Fruit fly (Drosophila melanogaster) whole organism, adult: ENCODE measurements around the gene CG13894.

Source experiments
- CG1620 ChIP-seq: fragments of 200-800 bp; sonication (Bioruptor generic); optimal IDR thresholded peaks from 2 replicates; lab custom pipeline; 2016; ENCODE audit warnings: missing biosample characterization, missing genetic modification characterization
- CG7101 ChIP-seq: fragments of 200-800 bp; sonication (Bioruptor generic); optimal IDR thresholded peaks from 2 replicates; lab custom pipeline; 2018; ENCODE audit warnings: missing biosample characterization, mild to moderate bottlenecking, missing genetic modification characterization, moderate library complexity
- Mnt ChIP-seq: fragments of 200-800 bp; sonication (Bioruptor generic); optimal IDR thresholded peaks from 2 replicates; lab custom pipeline; 2016; ENCODE audit warnings: missing biosample characterization, mild to moderate bottlenecking, missing genetic modification characterization
- bab1 ChIP-seq: fragments of 200-800 bp; sonication (Bioruptor generic); optimal IDR thresholded peaks from 3 replicates; lab custom pipeline; 2019; ENCODE audit warnings: missing biosample characterization, mild to moderate bottlenecking, missing genetic modification characterization, moderate library complexity
- ovo ChIP-seq: fragments of 200-800 bp; sonication (Bioruptor generic); optimal IDR thresholded peaks from 2 replicates; lab custom pipeline; 2016; ENCODE audit warnings: missing biosample characterization, missing genetic modification characterization
- tj ChIP-seq: fragments of 200-800 bp; sonication (Bioruptor generic); optimal IDR thresholded peaks from 3 replicates; lab custom pipeline; 2017; ENCODE audit warnings: missing biosample characterization, mild to moderate bottlenecking, missing genetic modification characterization, moderate library complexity

DNA sequence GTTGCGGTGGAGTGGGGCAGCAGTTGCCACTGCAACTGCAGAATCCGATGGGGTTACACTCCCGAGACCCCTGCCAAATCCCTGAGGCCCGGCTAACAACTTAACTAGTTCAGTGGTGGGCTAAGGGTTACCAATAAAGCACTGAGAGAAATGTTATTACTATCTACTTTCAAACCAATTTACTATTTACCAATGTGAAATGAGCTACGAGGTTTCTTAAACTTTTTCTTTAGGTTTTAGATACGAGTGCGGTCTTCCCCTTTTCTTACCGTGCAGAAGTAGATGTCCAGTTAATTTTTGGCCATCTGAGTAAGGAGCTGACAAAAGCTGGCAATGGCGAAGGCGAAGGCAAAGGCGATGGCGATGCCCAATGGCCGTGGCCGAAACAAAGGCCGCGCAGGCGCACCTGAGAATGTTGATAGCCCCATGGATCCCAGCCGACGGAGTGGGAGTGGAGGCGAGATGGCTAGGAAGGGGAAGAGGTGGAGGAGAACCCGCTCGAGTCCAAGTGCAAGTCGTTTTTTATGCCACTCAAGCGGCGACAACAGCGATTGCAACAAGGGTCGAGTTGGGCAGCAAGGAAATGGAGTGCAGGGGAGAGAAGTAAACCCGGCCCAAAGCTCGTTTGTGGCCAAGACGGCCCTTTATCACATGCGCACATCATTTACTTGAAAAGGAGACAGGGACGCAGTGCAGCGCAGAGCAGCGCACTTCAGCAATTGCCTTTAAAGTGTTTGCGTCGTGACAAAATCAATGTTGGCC is 38.4 kb downstream of the CG13894 start:
- TF ChIP-seq bab1 (GFP tag; lab: Kevin White, UChicago), result no peak
- TF ChIP-seq CG7101, result no peak
- no peak for TF ChIP-seq Mnt
- TF ChIP-seq tj (GFP tag; lab: Kevin White, UChicago), result no peak
- no peak for TF ChIP-seq CG1620 (GFP tag; lab: Kevin White, UChicago)
- no peak for TF ChIP-seq ovo (GFP tag; lab: Kevin White, UChicago)
